Fruit fly (Drosophila melanogaster) whole organism, embryonic: ENCODE data around the gene ana1.

Experiments
- CG32772 ChIP-seq: fragments of 200-800 bp; sonication (Bioruptor generic); IDR thresholded peaks from 2 replicates; pipeline ENCODE4 v1.3.6; 2022; ENCODE audit warnings: missing biosample characterization, missing genetic modification characterization
- CG34376 ChIP-seq: fragments of 200-800 bp; sonication (Bioruptor generic); optimal IDR thresholded peaks from 2 replicates; lab custom pipeline; 2018; ENCODE audit warnings: missing biosample characterization, mild to moderate bottlenecking, missing genetic modification characterization
- bbx ChIP-seq: fragments of 200-800 bp; sonication (Bioruptor generic); IDR thresholded peaks from 2 replicates; pipeline ENCODE4 v1.3.6; 2022; ENCODE audit warnings: missing biosample characterization, missing genetic modification characterization; ENCODE audit not compliant: partially characterized antibody
- usp ChIP-seq: fragments of >200 bp; optimal IDR thresholded peaks from 2 replicates; lab custom pipeline; 2017; ENCODE audit warnings: missing biosample characterization, missing genetic modification characterization

dm6 chr3R:24555150-24555549, 24.8 kb downstream of the ana1 start:
- TF ChIP-seq CG32772, result no peak
- no peak for TF ChIP-seq usp (GFP tag; lab: Kevin White, UChicago)
- peak; percentile 40; the same call in 1 of the 2 replicates for TF ChIP-seq bbx (GFP tag; lab: Robert Waterston, UW)
- TF ChIP-seq CG34376 (GFP tag; lab: Kevin White, UChicago), result no peak
